Comparison of ENCODE assay signal across 1 worm cellular context in genomic region chrV:11080345-11081102, ce11.
TF ChIP-seq lines count a peak whose summit lies in the region.

Gene act-1 (plus strand): TSS chrV:11081052.

TF ChIP-seq in whole organism, L4 larva, 104 proteins besides CTCF, POLR2A, EP300 and RAD21 (continued from another document):
- TF ChIP-seq lin-13 (GFP tag; optimal IDR thresholded peaks at IDR 0.05; lab: Kevin White, UChicago) (no peak), duxl-1 (tag; optimal IDR thresholded peaks at IDR 0.05; lab: Kevin White, UChicago; ENCODE audit: poor library complexity) (no peak), snpc-1.2 (GFP tag; IDR thresholded peaks at IDR 0.05; lab: Robert Waterston, UW) (no peak), dpl-1 (GFP tag; optimal IDR thresholded peaks at IDR 0.05; lab: Kevin White, UChicago) (no peak), php-3 (GFP tag; IDR thresholded peaks at IDR 0.05; lab: Robert Waterston, UW) (no peak)
